Fruit fly (Drosophila melanogaster) whole organism, embryonic: Measurements from ENCODE around the gene Fas1.
A peak's percentile ranks its signal among the peaks of the same experiment; 100 is the strongest.

Experiments used
- Atf3 ChIP-seq: fragments of 200-800 bp; sonication (Bioruptor generic); optimal IDR thresholded peaks from 3 replicates; lab custom pipeline; 2016; ENCODE audit warnings: missing biosample characterization, missing genetic modification characterization
- BEAF-32 ChIP-seq: fragments of 200-800 bp; sonication (Bioruptor generic); optimal IDR thresholded peaks from 3 replicates; lab custom pipeline; 2017; ENCODE audit warnings: missing biosample characterization, missing genetic modification characterization, mild to moderate bottlenecking, moderate library complexity, missing genetic modification reagents
- CG11560 ChIP-seq: fragments of 200-800 bp; sonication (Bioruptor generic); IDR thresholded peaks from 3 replicates; pipeline ENCODE4 v1.3.6; 2022; ENCODE audit warnings: missing biosample characterization, missing genetic modification characterization
- CG11723 ChIP-seq: fragments of 200-800 bp; sonication (Bioruptor generic); optimal IDR thresholded peaks from 2 replicates; lab custom pipeline; 2017; ENCODE audit warnings: missing biosample characterization, mild to moderate bottlenecking, missing genetic modification characterization
- CG12299 ChIP-seq: fragments of 200-800 bp; sonication (Bioruptor generic); optimal IDR thresholded peaks from 2 replicates; lab custom pipeline; 2018; ENCODE audit warnings: missing biosample characterization, mild to moderate bottlenecking, missing genetic modification characterization
- CG14014 ChIP-seq: fragments of 200-800 bp; sonication (Bioruptor generic); IDR thresholded peaks from 2 replicates; pipeline ENCODE4 v1.3.6; 2022; ENCODE audit warnings: missing biosample characterization, missing genetic modification characterization
- CG1647 ChIP-seq: fragments of 200-800 bp; sonication (Bioruptor generic); optimal IDR thresholded peaks from 3 replicates; lab custom pipeline; 2016; ENCODE audit warnings: missing biosample characterization, missing genetic modification characterization
- CG17361 ChIP-seq: fragments of 200-800 bp; sonication (Bioruptor generic); IDR thresholded peaks from 3 replicates; pipeline ENCODE4 v1.3.6; 2022; ENCODE audit warnings: missing biosample characterization, missing genetic modification characterization
- CG17802 ChIP-seq: fragments of 200-800 bp; sonication (Bioruptor generic); optimal IDR thresholded peaks from 2 replicates; lab custom pipeline; 2018; ENCODE audit warnings: missing biosample characterization, mild to moderate bottlenecking, missing genetic modification characterization, moderate library complexity
- CG43689 ChIP-seq: fragments of 200-800 bp; sonication (Bioruptor generic); IDR thresholded peaks from 2 replicates; pipeline ENCODE4 v1.3.6; 2022; ENCODE audit warnings: missing biosample characterization, missing genetic modification characterization
- CG4820 ChIP-seq: fragments of 200-800 bp; sonication (Bioruptor generic); optimal IDR thresholded peaks from 3 replicates; lab custom pipeline; 2016; ENCODE audit warnings: missing biosample characterization, missing genetic modification characterization
- CG6689 ChIP-seq: fragments of 200-800 bp; sonication (Bioruptor generic); IDR thresholded peaks from 2 replicates; pipeline ENCODE4 v1.3.6; 2022; ENCODE audit warnings: missing biosample characterization, missing genetic modification characterization
- CG7357 ChIP-seq: fragments of 200-800 bp; sonication (Bioruptor generic); IDR thresholded peaks from 3 replicates; pipeline ENCODE4 v1.3.6; 2022; ENCODE audit warnings: missing biosample characterization, missing genetic modification characterization
- CG7372 ChIP-seq: fragments of 200-800 bp; sonication (Bioruptor generic); IDR thresholded peaks from 2 replicates; pipeline ENCODE4 v1.3.6; 2022; ENCODE audit warnings: missing biosample characterization, missing genetic modification characterization
- CG8359 ChIP-seq: fragments of 200-800 bp; sonication (Bioruptor generic); optimal IDR thresholded peaks from 2 replicates; lab custom pipeline; 2017; ENCODE audit warnings: missing biosample characterization, mild to moderate bottlenecking, missing genetic modification characterization, borderline replicate concordance
- CG9727 ChIP-seq: fragments of 200-800 bp; sonication (Bioruptor generic); optimal IDR thresholded peaks from 3 replicates; lab custom pipeline; 2017; ENCODE audit warnings: missing biosample characterization, mild to moderate bottlenecking, missing genetic modification characterization
- CG9817 ChIP-seq: fragments of 200-800 bp; sonication (Bioruptor generic); optimal IDR thresholded peaks from 2 replicates; lab custom pipeline; 2018; ENCODE audit warnings: missing biosample characterization, mild to moderate bottlenecking, missing genetic modification characterization, moderate library complexity
- Dref ChIP-seq: fragments of 200-800 bp; sonication (Bioruptor generic); IDR thresholded peaks from 2 replicates; pipeline ENCODE4 v1.3.6; 2022; ENCODE audit warnings: missing biosample characterization, missing genetic modification characterization
- Ets65A ChIP-seq: fragments of 200-800 bp; sonication (Bioruptor generic); peaks from one replicate; lab custom pipeline; 2016; ENCODE audit warnings: missing biosample characterization, missing genetic modification characterization
- Hr51 ChIP-seq, 2 experiments: fragments of 200-800 bp; sonication (Bioruptor generic); optimal IDR thresholded peaks; 2 replicates in 1 of 2; 3 replicates in 1 of 2; lab custom pipeline; 2016 to 2018; ENCODE audit warnings: missing biosample characterization in 2 of 2, missing genetic modification characterization in 2 of 2, mild to moderate bottlenecking in 1 of 2, moderate library complexity in 1 of 2
- NK7.1 ChIP-seq: fragments of 200-800 bp; sonication (Bioruptor generic); optimal IDR thresholded peaks from 3 replicates; lab custom pipeline; 2016; ENCODE audit warnings: missing biosample characterization, missing genetic modification characterization
- Scr ChIP-seq: fragments of 200-800 bp; sonication (Bioruptor generic); IDR thresholded peaks from 2 replicates; pipeline ENCODE4 v1.3.6; 2022; ENCODE audit warnings: missing biosample characterization, missing genetic modification characterization; ENCODE audit not compliant: partially characterized antibody
- al ChIP-seq: fragments of 200-800 bp; sonication (Bioruptor generic); IDR thresholded peaks from 2 replicates; pipeline ENCODE4 v1.3.6; 2022; ENCODE audit warnings: missing biosample characterization, missing genetic modification characterization
- ato ChIP-seq: fragments of 200-800 bp; sonication (Bioruptor generic); IDR thresholded peaks from 2 replicates; pipeline ENCODE4 v1.3.6; 2022; ENCODE audit warnings: missing biosample characterization, missing genetic modification characterization; ENCODE audit not compliant: partially characterized antibody
- br ChIP-seq: fragments of >200 bp; optimal IDR thresholded peaks from 2 replicates; lab custom pipeline; 2017
- crol ChIP-seq: fragments of 200-800 bp; sonication (Bioruptor generic); IDR thresholded peaks from 2 replicates; pipeline ENCODE4 v1.3.6; 2022; ENCODE audit warnings: missing biosample characterization, missing genetic modification characterization
- danr ChIP-seq: fragments of 200-800 bp; sonication (Bioruptor generic); IDR thresholded peaks from 2 replicates; pipeline ENCODE4 v1.3.6; 2022; ENCODE audit warnings: missing biosample characterization, missing genetic modification characterization
- dmrt11E ChIP-seq: fragments of 200-800 bp; sonication (Bioruptor generic); optimal IDR thresholded peaks from 3 replicates; lab custom pipeline; 2018; ENCODE audit warnings: missing biosample characterization, mild to moderate bottlenecking, missing genetic modification characterization, moderate library complexity
- dmrt99B ChIP-seq: fragments of 200-800 bp; sonication (Bioruptor generic); optimal IDR thresholded peaks from 2 replicates; lab custom pipeline; 2018; ENCODE audit warnings: missing biosample characterization, mild to moderate bottlenecking, missing genetic modification characterization, moderate library complexity
- fd64A ChIP-seq: fragments of 200-800 bp; sonication (Bioruptor generic); optimal IDR thresholded peaks from 3 replicates; lab custom pipeline; 2018; ENCODE audit warnings: missing biosample characterization, mild to moderate bottlenecking, missing genetic modification characterization
- gcm2 ChIP-seq: fragments of 200-800 bp; sonication (Bioruptor generic); optimal IDR thresholded peaks from 2 replicates; lab custom pipeline; 2016; ENCODE audit warnings: missing biosample characterization, missing genetic modification characterization
- gfzf ChIP-seq: fragments of 200-800 bp; sonication (Bioruptor generic); optimal IDR thresholded peaks from 2 replicates; lab custom pipeline; 2016; ENCODE audit warnings: missing biosample characterization, mild to moderate bottlenecking, missing genetic modification characterization, moderate library complexity
- maf-S ChIP-seq: fragments of 200-800 bp; sonication (Bioruptor generic); optimal IDR thresholded peaks from 2 replicates; lab custom pipeline; 2016; ENCODE audit warnings: missing biosample characterization, missing genetic modification characterization
- nerfin-2 ChIP-seq: fragments of 200-800 bp; sonication (Bioruptor generic); IDR thresholded peaks from 2 replicates; pipeline ENCODE4 v1.3.6; 2022; ENCODE audit warnings: missing biosample characterization, missing genetic modification characterization; ENCODE audit not compliant: partially characterized antibody
- nom ChIP-seq: fragments of 200-800 bp; sonication (Bioruptor generic); optimal IDR thresholded peaks from 2 replicates; lab custom pipeline; 2017; ENCODE audit warnings: missing biosample characterization, missing genetic modification characterization, mild to moderate bottlenecking, moderate library complexity, missing genetic modification reagents
- onecut ChIP-seq: fragments of 200-800 bp; sonication (Bioruptor generic); IDR thresholded peaks from 2 replicates; pipeline ENCODE4 v1.3.6; 2022; ENCODE audit warnings: missing biosample characterization, missing genetic modification characterization
- ranshi ChIP-seq: fragments of 200-800 bp; sonication (Bioruptor generic); IDR thresholded peaks from 2 replicates; pipeline ENCODE4 v1.3.6; 2022; ENCODE audit warnings: missing biosample characterization, missing genetic modification characterization
- run ChIP-seq: fragments of 200-800 bp; sonication (Bioruptor generic); optimal IDR thresholded peaks from 3 replicates; lab custom pipeline; 2018; ENCODE audit warnings: missing biosample characterization, mild to moderate bottlenecking, missing genetic modification characterization
- scrt ChIP-seq: fragments of 200-800 bp; sonication (Bioruptor generic); optimal IDR thresholded peaks from 2 replicates; lab custom pipeline; 2018; ENCODE audit warnings: missing biosample characterization, mild to moderate bottlenecking, missing genetic modification characterization, moderate library complexity
- ssp ChIP-seq: fragments of 200-800 bp; sonication (Bioruptor generic); IDR thresholded peaks from 2 replicates; pipeline ENCODE4 v1.3.6; 2022; ENCODE audit warnings: missing biosample characterization, missing genetic modification characterization
- tap ChIP-seq: fragments of 200-800 bp; optimal IDR thresholded peaks from 3 replicates; lab custom pipeline; 2019; ENCODE audit warnings: missing biosample characterization, mild to moderate bottlenecking, missing genetic modification characterization, moderate library complexity
- trem ChIP-seq: fragments of 200-800 bp; optimal IDR thresholded peaks from 3 replicates; lab custom pipeline; 2019; ENCODE audit warnings: missing biosample characterization, mild to moderate bottlenecking, missing genetic modification characterization, moderate library complexity
- tx ChIP-seq: fragments of 200-800 bp; sonication (Bioruptor generic); optimal IDR thresholded peaks from 2 replicates; lab custom pipeline; 2016; ENCODE audit warnings: missing biosample characterization, missing genetic modification characterization
- vvl ChIP-seq: fragments of 200-800 bp; sonication (Bioruptor generic); IDR thresholded peaks from 2 replicates; pipeline ENCODE4 v1.3.6; 2022; ENCODE audit warnings: missing biosample characterization, missing genetic modification characterization
- yki ChIP-seq: fragments of >200 bp; optimal IDR thresholded peaks from 3 replicates; lab custom pipeline; 2018
- zf30C ChIP-seq: fragments of 200-800 bp; sonication (Bioruptor generic); optimal IDR thresholded peaks from 3 replicates; lab custom pipeline; 2018; ENCODE audit warnings: missing biosample characterization, mild to moderate bottlenecking, missing genetic modification characterization
- zfh1 ChIP-seq: fragments of 200-800 bp; sonication (Bioruptor generic); IDR thresholded peaks from 3 replicates; pipeline ENCODE4 v1.3.6; 2022; ENCODE audit warnings: missing biosample characterization, missing genetic modification characterization
- zfh2 ChIP-seq: fragments of 200-800 bp; sonication (Bioruptor generic); optimal IDR thresholded peaks from 2 replicates; lab custom pipeline; 2016; ENCODE audit warnings: missing biosample characterization, missing genetic modification characterization

Fas1 gene

DNA sequence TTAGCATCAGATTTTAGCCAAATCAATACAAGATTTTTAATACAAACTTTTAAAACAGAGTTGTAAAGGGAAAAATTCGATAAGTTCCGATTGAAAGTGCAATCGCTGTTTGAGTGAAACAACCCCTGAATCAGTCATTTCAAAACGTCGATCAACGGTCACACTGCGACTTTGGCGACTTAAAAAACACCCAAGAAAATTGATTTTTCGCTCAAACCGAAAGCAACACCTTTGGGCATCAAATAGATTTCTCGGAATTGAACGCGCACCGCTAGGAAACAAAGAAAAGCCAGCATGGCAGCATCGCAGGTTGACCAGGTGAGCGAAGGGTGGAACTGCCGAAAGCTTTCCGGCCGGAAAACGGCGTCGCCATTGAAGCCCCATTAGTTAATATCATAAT lies 18.6 kb downstream of the Fas1 start, which contains the start of gene Arl6IP1 (continued):
- TF ChIP-seq tap (tag; lab: Kevin White, UChicago) (no peak), onecut (GFP tag; lab: Robert Waterston, UW) (peak; percentile 97), vvl (GFP tag; lab: Robert Waterston, UW) (0 out of 2 replicates have a peak, but pooled peaks have one; percentile 11)

DNA sequence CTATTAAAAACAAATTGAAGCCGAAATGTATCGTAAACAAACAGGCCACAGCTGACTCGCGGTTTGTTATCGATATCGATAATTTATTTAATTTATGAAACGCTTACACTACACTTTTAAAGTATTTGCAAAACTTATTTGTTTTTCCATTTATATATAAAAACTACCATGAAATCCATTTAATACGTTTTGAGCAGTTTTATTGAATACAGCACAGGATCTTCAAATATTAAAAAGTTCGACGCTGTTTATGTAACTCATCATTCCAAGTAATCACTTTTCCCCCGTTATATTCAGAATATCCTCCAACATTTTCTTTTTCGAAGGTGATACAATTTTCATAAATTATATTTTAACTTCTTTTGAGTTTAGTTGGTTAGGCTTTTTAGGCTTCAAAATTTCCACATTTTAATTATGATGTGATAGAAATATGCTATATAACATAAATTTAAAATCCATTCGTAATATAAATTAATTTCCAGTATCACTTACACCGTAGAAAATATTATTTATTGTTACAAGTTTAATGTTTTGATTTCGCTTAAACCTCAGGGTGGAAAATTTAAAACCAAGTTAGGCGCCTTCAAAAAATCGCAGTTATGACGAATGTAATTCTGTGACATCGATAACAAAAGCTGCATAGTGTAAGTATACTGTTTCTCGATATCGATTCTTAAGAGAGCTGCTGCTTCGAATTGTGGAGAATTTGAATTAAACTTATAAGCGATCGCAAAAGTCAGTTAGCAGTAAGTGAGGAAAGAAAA lies 22.1 kb downstream of the Fas1 start, which contains the start of the genes CG10324 and CCT3:
TSS of gene CG10324 (minus strand) at position 53 of the 764 bp plus-strand sequence.
TSS of gene CCT3 (plus strand) at position 654 of the 764 bp plus-strand sequence.
- TF ChIP-seq Hr51 (GFP tag; optimal IDR thresholded peaks at IDR 0.05; lab: Kevin White, UChicago) (no peak), al (GFP tag; lab: Robert Waterston, UW) (peak; percentile 54), br (no peak), tx (GFP tag; lab: Kevin White, UChicago) (no peak), CG12299 (tag; lab: Kevin White, UChicago) (peak; percentile 52), nom (GFP tag; lab: Kevin White, UChicago) (peak; percentile 27), CG14014 (GFP tag; lab: Robert Waterston, UW) (peak; percentile 67), gcm2 (GFP tag; lab: Kevin White, UChicago) (peak; percentile 4), run (tag; lab: Kevin White, UChicago) (no peak), scrt (GFP tag; lab: Kevin White, UChicago) (no peak), Dref (GFP tag; lab: Robert Waterston, UW) (peak; percentile 82), CG7372 (GFP tag; lab: Robert Waterston, UW) (peak; percentile 67), BEAF-32 (GFP tag; lab: Kevin White, UChicago) (peak; percentile 77), crol (GFP tag; lab: Robert Waterston, UW) (no peak), yki (lab: Kevin White, UChicago) (no peak), CG11723 (GFP tag; lab: Kevin White, UChicago) (no peak), maf-S (GFP tag; lab: Kevin White, UChicago) (peak; percentile 34), dmrt99B (tag; lab: Kevin White, UChicago) (no peak), nerfin-2 (GFP tag; lab: Robert Waterston, UW) (0 out of 2 replicates have a peak, but pooled peaks have one; percentile 46), CG8359 (GFP tag; lab: Kevin White, UChicago) (no peak), CG7357 (GFP tag; lab: Robert Waterston, UW) (peak; percentile 85), zfh1 (GFP tag; lab: Robert Waterston, UW) (peak; percentile 66; the same call in 2 of the 3 replicates), dmrt11E (tag; lab: Kevin White, UChicago) (peak; percentile 66), CG11560 (tag; lab: Robert Waterston, UW) (no peak), danr (GFP tag; lab: Robert Waterston, UW) (no peak), CG17361 (GFP tag; lab: Robert Waterston, UW) (peak; percentile 87), CG9727 (GFP tag; lab: Kevin White, UChicago) (peak; percentile 63), CG4820 (GFP tag; lab: Kevin White, UChicago) (peak; percentile 51), CG43689 (GFP tag; lab: Robert Waterston, UW) (no peak), ato (GFP tag; lab: Robert Waterston, UW) (no peak), NK7.1 (peak; percentile 22), ssp (GFP tag; lab: Robert Waterston, UW) (peak; percentile 90), Ets65A (GFP tag; lab: Kevin White, UChicago) (peak; percentile 87), zf30C (GFP tag; lab: Kevin White, UChicago) (no peak), fd64A (GFP tag; lab: Kevin White, UChicago) (no peak), zfh2 (GFP tag; lab: Kevin White, UChicago) (peak; percentile 42), gfzf (GFP tag; lab: Kevin White, UChicago) (no peak), CG6689 (GFP tag; lab: Robert Waterston, UW) (peak; percentile 59; the same call in 1 of the 2 replicates), CG17802 (tag; lab: Kevin White, UChicago) (peak; percentile 56), Atf3 (GFP tag; lab: Kevin White, UChicago) (peak; percentile 22), trem (tag; lab: Kevin White, UChicago) (peak; percentile 46), ranshi (GFP tag; lab: Robert Waterston, UW) (0 out of 2 replicates have a peak, but pooled peaks have one; percentile 49), CG1647 (no peak), CG9817 (tag; lab: Kevin White, UChicago) (peak; percentile 80), Scr (GFP tag; lab: Robert Waterston, UW) (peak; percentile 71)
